Worm (Caenorhabditis elegans): Measurements from ENCODE around the gene dpy-8.

Gene dpy-8

ce11 chrX:5117571-5117970 lies 32.7 kb downstream of the dpy-8 start:
- TF ChIP-seq ces-1 (GFP tag; optimal IDR thresholded peaks at IDR 0.05) = peak; percentile 94
- no peak for TF ChIP-seq pag-3 (tag; optimal IDR thresholded peaks at IDR 0.05; ENCODE audit: borderline replicate concordance, insufficient read depth)
- no peak for TF ChIP-seq nhr-20 (tag; optimal IDR thresholded peaks at IDR 0.05)
- peak; percentile 41 for TF ChIP-seq tbx-2 (tag; optimal IDR thresholded peaks at IDR 0.05)
- no peak for TF ChIP-seq mep-1 (tag; optimal IDR thresholded peaks at IDR 0.05)
- TF ChIP-seq mef-2 (tag; optimal IDR thresholded peaks at IDR 0.05) = no peak
- no peak for TF ChIP-seq ztf-4 (tag; optimal IDR thresholded peaks at IDR 0.05)
- TF ChIP-seq F16B12.6 (tag; optimal IDR thresholded peaks at IDR 0.05) = no peak
- TF ChIP-seq snpc-4 (tag; optimal IDR thresholded peaks at IDR 0.05) = no peak
- no peak for TF ChIP-seq pqm-1 (tag; optimal IDR thresholded peaks at IDR 0.05)
- no peak for TF ChIP-seq elt-2 (tag; optimal IDR thresholded peaks at IDR 0.05)
- no peak for TF ChIP-seq ets-5 (GFP tag; IDR thresholded peaks at IDR 0.05)
- peak; percentile 93 for TF ChIP-seq fkh-10 (GFP tag; optimal IDR thresholded peaks at IDR 0.05)
- TF ChIP-seq lin-15B (tag; optimal IDR thresholded peaks at IDR 0.05) = no peak
- no peak for TF ChIP-seq grh-1 (GFP tag; IDR thresholded peaks at IDR 0.05)
- TF ChIP-seq lsy-2 (tag; optimal IDR thresholded peaks at IDR 0.05) = peak; percentile 11 to 52
- peak; percentile 81 for TF ChIP-seq lin-14 (GFP tag; optimal IDR thresholded peaks at IDR 0.05)
- no peak for TF ChIP-seq skn-1 (tag; optimal IDR thresholded peaks at IDR 0.05)
- no peak for TF ChIP-seq unc-30 (tag; optimal IDR thresholded peaks at IDR 0.05)
- no peak for TF ChIP-seq nhr-12 (tag; optimal IDR thresholded peaks at IDR 0.05)

ce11 chrX:5116816-5117459 lies 33.3 kb downstream of the dpy-8 start, which contains the start of gene apl-1:
Gene apl-1 (minus strand): TSS chrX:5116866.
- TF ChIP-seq elt-3 (tag; optimal IDR thresholded peaks at IDR 0.05) (peak in 1 of 6 experiments; percentile 58), ceh-88 (GFP tag; IDR thresholded peaks at IDR 0.05) (no peak), efl-1 (optimal IDR thresholded peaks at IDR 0.05) (no peak), efl-1 (GFP tag; optimal IDR thresholded peaks at IDR 0.05 in 1 of 2) (peak in 1 of 2 experiments; percentile 43), lin-39 (tag; optimal IDR thresholded peaks at IDR 0.05) (no peak), snpc-4 (tag; optimal IDR thresholded peaks at IDR 0.05) (no peak), aly-2 (tag; optimal IDR thresholded peaks at IDR 0.05) (no peak), lir-3 (tag; optimal IDR thresholded peaks at IDR 0.05; ENCODE audit: poor library complexity) (no peak), nhr-77 (tag; optimal IDR thresholded peaks at IDR 0.05) (no peak), unc-30 (tag; optimal IDR thresholded peaks at IDR 0.05) (no peak), pax-3 (tag; optimal IDR thresholded peaks at IDR 0.05) (no peak), egl-13 (tag; optimal IDR thresholded peaks at IDR 0.05) (no peak), nhr-84 (tag; optimal IDR thresholded peaks at IDR 0.05) (no peak), nhr-20 (tag; optimal IDR thresholded peaks at IDR 0.05) (peak; percentile 21), nhr-85 (tag) (peak; percentile 30), blmp-1 (tag; optimal IDR thresholded peaks at IDR 0.05) (peak; percentile 89), lsy-2 (tag; optimal IDR thresholded peaks at IDR 0.05) (peak in 1 of 2 experiments; percentile 26), lin-35 (GFP tag; optimal IDR thresholded peaks at IDR 0.05) (peak in 1 of 2 experiments; percentile 22), mdl-1 (tag; optimal IDR thresholded peaks at IDR 0.05) (peak in 1 of 2 experiments; percentile 31), lin-15B (tag; optimal IDR thresholded peaks at IDR 0.05) (no peak)

- no peak for TF ChIP-seq aha-1 (tag; optimal IDR thresholded peaks at IDR 0.05)
- TF ChIP-seq nhr-12 (tag; optimal IDR thresholded peaks at IDR 0.05) = no peak
- no peak for TF ChIP-seq nhr-71 (tag; optimal IDR thresholded peaks at IDR 0.05)
- TF ChIP-seq nhr-85 (tag) = peak; percentile 64
Measured at ce11 chrX:5116180-5116579, 34.1 kb downstream of the dpy-8 start.

- no peak for TF ChIP-seq ceh-8 (GFP tag; optimal IDR thresholded peaks at IDR 0.05)
- TF ChIP-seq C16A3.4 (tag; optimal IDR thresholded peaks at IDR 0.05) = no peak
- TF ChIP-seq nhr-84 (tag; optimal IDR thresholded peaks at IDR 0.05) = no peak
- TF ChIP-seq sox-4 (tag; optimal IDR thresholded peaks at IDR 0.05) = no peak
- TF ChIP-seq nhr-76 (tag; optimal IDR thresholded peaks at IDR 0.05) = no peak
- TF ChIP-seq lin-14 (GFP tag; optimal IDR thresholded peaks at IDR 0.05) = peak; percentile 44
- TF ChIP-seq xbp-1 (tag; optimal IDR thresholded peaks at IDR 0.05) = no peak
Measured at ce11 chrX:5115511-5115910, 34.8 kb downstream of the dpy-8 start.

Measured in whole organism, L1 larva.